Fruit fly (Drosophila melanogaster) whole organism, embryonic: ENCODE data around the gene OS9.

Source experiments
- B-H1 ChIP-seq: fragments of 200-800 bp; sonication (Bioruptor generic); IDR thresholded peaks from 3 replicates; pipeline ENCODE4 v1.3.6; 2022; ENCODE audit warnings: missing biosample characterization, missing genetic modification characterization
- CG10462 ChIP-seq: fragments of 200-800 bp; sonication (Bioruptor generic); optimal IDR thresholded peaks from 2 replicates; lab custom pipeline; 2016; ENCODE audit warnings: missing biosample characterization, missing genetic modification characterization
- CG10959 ChIP-seq: fragments of 200-800 bp; sonication (Bioruptor generic); IDR thresholded peaks from 2 replicates; pipeline ENCODE4 v1.3.6; 2022; ENCODE audit warnings: missing biosample characterization, missing genetic modification characterization
- CG11695 ChIP-seq: fragments of 200-800 bp; sonication (Bioruptor generic); IDR thresholded peaks from 3 replicates; pipeline ENCODE4 v1.3.6; 2022; ENCODE audit warnings: missing biosample characterization, missing genetic modification characterization
- CG13296 ChIP-seq: fragments of 200-800 bp; sonication (Bioruptor generic); optimal IDR thresholded peaks from 3 replicates; lab custom pipeline; 2018; ENCODE audit warnings: missing biosample characterization, mild to moderate bottlenecking, missing genetic modification characterization
- CG14014 ChIP-seq: fragments of 200-800 bp; sonication (Bioruptor generic); IDR thresholded peaks from 2 replicates; pipeline ENCODE4 v1.3.6; 2022; ENCODE audit warnings: missing biosample characterization, missing genetic modification characterization
- CG15073 ChIP-seq: fragments of 200-800 bp; sonication (Bioruptor generic); optimal IDR thresholded peaks from 2 replicates; lab custom pipeline; 2016; ENCODE audit warnings: missing biosample characterization, missing genetic modification characterization
- CG15269 ChIP-seq: fragments of 200-800 bp; sonication (Bioruptor generic); optimal IDR thresholded peaks from 2 replicates; lab custom pipeline; 2018; ENCODE audit warnings: missing biosample characterization, mild to moderate bottlenecking, missing genetic modification characterization, moderate library complexity
- CG1603 ChIP-seq: fragments of 200-800 bp; sonication (Bioruptor generic); optimal IDR thresholded peaks from 2 replicates; lab custom pipeline; 2019; ENCODE audit warnings: missing biosample characterization, mild to moderate bottlenecking, missing genetic modification characterization, moderate library complexity
- CG16863 ChIP-seq: fragments of 200-800 bp; sonication (Bioruptor generic); optimal IDR thresholded peaks from 3 replicates; lab custom pipeline; 2016; ENCODE audit warnings: missing biosample characterization, missing genetic modification characterization
- CG17612 ChIP-seq: fragments of 200-800 bp; sonication (Bioruptor generic); IDR thresholded peaks from 2 replicates; pipeline ENCODE4 v1.3.6; 2022; ENCODE audit warnings: missing biosample characterization, missing genetic modification characterization
- CG2678 ChIP-seq: fragments of 200-800 bp; sonication (Bioruptor generic); optimal IDR thresholded peaks from 3 replicates; lab custom pipeline; 2019; ENCODE audit warnings: missing biosample characterization, mild to moderate bottlenecking, missing genetic modification characterization, moderate library complexity
- CG31388 ChIP-seq: fragments of 200-800 bp; sonication (Bioruptor generic); optimal IDR thresholded peaks from 2 replicates; lab custom pipeline; 2016; ENCODE audit warnings: missing biosample characterization, missing genetic modification characterization
- CG34376 ChIP-seq: fragments of 200-800 bp; sonication (Bioruptor generic); optimal IDR thresholded peaks from 2 replicates; lab custom pipeline; 2018; ENCODE audit warnings: missing biosample characterization, mild to moderate bottlenecking, missing genetic modification characterization
- CG3838 ChIP-seq: fragments of 200-800 bp; sonication (Bioruptor generic); optimal IDR thresholded peaks from 3 replicates; lab custom pipeline; 2016; ENCODE audit warnings: missing biosample characterization, missing genetic modification characterization
- CG43689 ChIP-seq: fragments of 200-800 bp; sonication (Bioruptor generic); IDR thresholded peaks from 2 replicates; pipeline ENCODE4 v1.3.6; 2022; ENCODE audit warnings: missing biosample characterization, missing genetic modification characterization
- CG4424 ChIP-seq: fragments of 200-800 bp; sonication (Bioruptor generic); optimal IDR thresholded peaks from 3 replicates; lab custom pipeline; 2016; ENCODE audit warnings: missing biosample characterization, missing genetic modification characterization
- CG4617 ChIP-seq: fragments of 200-800 bp; sonication (Bioruptor generic); optimal IDR thresholded peaks from 3 replicates; lab custom pipeline; 2016; ENCODE audit warnings: missing biosample characterization, missing genetic modification characterization, borderline replicate concordance
- CG6272 ChIP-seq: fragments of 200-800 bp; sonication (Bioruptor generic); IDR thresholded peaks from 2 replicates; pipeline ENCODE4 v1.3.6; 2022; ENCODE audit warnings: missing biosample characterization, missing genetic modification characterization
- CG6791 ChIP-seq: fragments of 200-800 bp; sonication (Bioruptor generic); IDR thresholded peaks from 3 replicates; pipeline ENCODE4 v1.3.6; 2022; ENCODE audit warnings: missing biosample characterization, missing genetic modification characterization; ENCODE audit not compliant: partially characterized antibody
- CG7987 ChIP-seq: fragments of 200-800 bp; sonication (Bioruptor generic); optimal IDR thresholded peaks from 2 replicates; lab custom pipeline; 2018; ENCODE audit warnings: missing biosample characterization, mild to moderate bottlenecking, missing genetic modification characterization, moderate library complexity
- CG9609 ChIP-seq: fragments of 200-800 bp; sonication (Bioruptor generic); optimal IDR thresholded peaks from 3 replicates; lab custom pipeline; 2016; ENCODE audit warnings: missing biosample characterization, missing genetic modification characterization
- Doc3 ChIP-seq: fragments of 200-800 bp; sonication (Bioruptor generic); IDR thresholded peaks from 3 replicates; pipeline ENCODE4 v1.3.6; 2022; ENCODE audit warnings: missing biosample characterization, missing genetic modification characterization; ENCODE audit not compliant: partially characterized antibody
- Drgx ChIP-seq: fragments of 200-800 bp; sonication (Bioruptor generic); IDR thresholded peaks from 2 replicates; pipeline ENCODE4 v1.3.6; 2022; ENCODE audit warnings: missing biosample characterization, missing genetic modification characterization
- Ets65A ChIP-seq: fragments of 200-800 bp; sonication (Bioruptor generic); peaks from one replicate; lab custom pipeline; 2016; ENCODE audit warnings: missing biosample characterization, missing genetic modification characterization
- Hand ChIP-seq: fragments of 200-800 bp; sonication (Bioruptor generic); optimal IDR thresholded peaks from 2 replicates; lab custom pipeline; 2017; ENCODE audit warnings: mild to moderate bottlenecking, missing biosample characterization, missing genetic modification reagents, missing genetic modification characterization
- Hmr ChIP-seq: fragments of 200-800 bp; sonication (Bioruptor generic); optimal IDR thresholded peaks from 3 replicates; lab custom pipeline; 2017; ENCODE audit warnings: mild to moderate bottlenecking, missing biosample characterization, missing genetic modification reagents, missing genetic modification characterization
- Med ChIP-seq: fragments of 200-800 bp; sonication (Bioruptor generic); peaks from one replicate; lab custom pipeline; 2016; ENCODE audit warnings: missing biosample characterization, missing genetic modification characterization, mild to moderate bottlenecking, inconsistent platforms, moderate library complexity
- Pdp1 ChIP-seq, 2 experiments: fragments of 200-800 bp; sonication (Bioruptor generic); optimal IDR thresholded peaks; 3 replicates each; lab custom pipeline; 2016; ENCODE audit warnings: missing biosample characterization in 2 of 2, missing genetic modification characterization in 2 of 2, mild to moderate bottlenecking in 1 of 2, moderate library complexity in 1 of 2
- Rx ChIP-seq: fragments of 200-800 bp; sonication (Bioruptor generic); IDR thresholded peaks from 2 replicates; pipeline ENCODE4 v1.3.6; 2022; ENCODE audit warnings: missing biosample characterization, missing genetic modification characterization
- Taf1 ChIP-seq: fragments of 200-800 bp; sonication (Bioruptor generic); IDR thresholded peaks from 2 replicates; pipeline ENCODE4 v1.3.6; 2022; ENCODE audit warnings: missing biosample characterization, missing genetic modification characterization
- bcd ChIP-seq: fragments of 200-800 bp; sonication (Bioruptor generic); optimal IDR thresholded peaks from 2 replicates; lab custom pipeline; 2017; ENCODE audit warnings: missing biosample characterization, mild to moderate bottlenecking, missing genetic modification characterization
- chif ChIP-seq, 2 experiments: fragments of 200-800 bp; sonication (Bioruptor generic); optimal IDR thresholded peaks; 3 replicates each; lab custom pipeline; 2016; ENCODE audit warnings: missing biosample characterization in 2 of 2, missing genetic modification characterization in 2 of 2
- ci ChIP-seq: fragments of 200-800 bp; sonication (Bioruptor generic); IDR thresholded peaks from 3 replicates; pipeline ENCODE4 v1.3.6; 2022; ENCODE audit warnings: missing biosample characterization, missing genetic modification characterization
- da ChIP-seq: fragments of 200-800 bp; sonication (Bioruptor generic); optimal IDR thresholded peaks from 2 replicates; lab custom pipeline; 2016; ENCODE audit warnings: missing biosample characterization, missing genetic modification characterization
- gcm ChIP-seq: fragments of 200-800 bp; sonication (Bioruptor generic); optimal IDR thresholded peaks from 2 replicates; lab custom pipeline; 2019; ENCODE audit warnings: missing biosample characterization, mild to moderate bottlenecking, missing genetic modification characterization, moderate library complexity
- gcm2 ChIP-seq: fragments of 200-800 bp; sonication (Bioruptor generic); optimal IDR thresholded peaks from 2 replicates; lab custom pipeline; 2016; ENCODE audit warnings: missing biosample characterization, missing genetic modification characterization
- lab ChIP-seq: fragments of 200-800 bp; sonication (Bioruptor generic); optimal IDR thresholded peaks from 3 replicates; lab custom pipeline; 2017; ENCODE audit warnings: missing biosample characterization, missing genetic modification characterization, mild to moderate bottlenecking, moderate library complexity, missing genetic modification reagents
- nmo ChIP-seq: fragments of 200-800 bp; sonication (Bioruptor generic); optimal IDR thresholded peaks from 2 replicates; lab custom pipeline; 2018; ENCODE audit warnings: missing biosample characterization, mild to moderate bottlenecking, missing genetic modification characterization, moderate library complexity
- org-1 ChIP-seq: fragments of 200-800 bp; sonication (Bioruptor generic); optimal IDR thresholded peaks from 2 replicates; lab custom pipeline; 2017; ENCODE audit warnings: missing biosample characterization, missing genetic modification characterization
- p53 ChIP-seq: fragments of 200-800 bp; sonication (Bioruptor generic); optimal IDR thresholded peaks from 2 replicates; lab custom pipeline; 2016; ENCODE audit warnings: missing biosample characterization, missing genetic modification characterization
- sens ChIP-seq: fragments of 200-800 bp; sonication (Bioruptor generic); peaks from one replicate; lab custom pipeline; 2016; ENCODE audit warnings: missing biosample characterization, missing genetic modification characterization
- tap ChIP-seq: fragments of 200-800 bp; optimal IDR thresholded peaks from 3 replicates; lab custom pipeline; 2019; ENCODE audit warnings: missing biosample characterization, mild to moderate bottlenecking, missing genetic modification characterization, moderate library complexity
- usp ChIP-seq: fragments of >200 bp; optimal IDR thresholded peaks from 2 replicates; lab custom pipeline; 2017; ENCODE audit warnings: missing biosample characterization, missing genetic modification characterization
- vvl ChIP-seq: fragments of 200-800 bp; sonication (Bioruptor generic); IDR thresholded peaks from 2 replicates; pipeline ENCODE4 v1.3.6; 2022; ENCODE audit warnings: missing biosample characterization, missing genetic modification characterization

The OS9 gene

dm6 chr2L:19987875-19988665 is 21.8 kb upstream of the OS9 start:
- no peak for TF ChIP-seq Rx (GFP tag; lab: Robert Waterston, UW)
- TF ChIP-seq CG15269: peak; percentile 2
- TF ChIP-seq sens (GFP tag; lab: Kevin White, UChicago): peak; percentile 57
- TF ChIP-seq Med (GFP tag; lab: Kevin White, UChicago): peak; percentile 63
- TF ChIP-seq Pdp1 (GFP tag; optimal IDR thresholded peaks at IDR 0.05; lab: Kevin White, UChicago): peak in 1 of 2 experiments; percentile 58
- TF ChIP-seq CG43689 (GFP tag; lab: Robert Waterston, UW): no peak
- TF ChIP-seq ci: 0 out of 3 replicates have a peak, but pooled peaks have one; percentile 30
- TF ChIP-seq org-1 (GFP tag; lab: Kevin White, UChicago): no peak
- no peak for TF ChIP-seq CG10462 (GFP tag; lab: Kevin White, UChicago)
- TF ChIP-seq Doc3 (GFP tag; lab: Robert Waterston, UW): no peak
- peak; percentile 15 for TF ChIP-seq CG2678 (tag; lab: Kevin White, UChicago)
- TF ChIP-seq usp (GFP tag; lab: Kevin White, UChicago): no peak
- TF ChIP-seq nmo (GFP tag; lab: Kevin White, UChicago): no peak
- TF ChIP-seq tap (tag; lab: Kevin White, UChicago): no peak
- no peak for TF ChIP-seq chif (GFP tag; optimal IDR thresholded peaks at IDR 0.05; lab: Kevin White, UChicago)
- no peak for TF ChIP-seq gcm2 (GFP tag; lab: Kevin White, UChicago)
- peak; percentile 30 for TF ChIP-seq lab (GFP tag; lab: Kevin White, UChicago)
- TF ChIP-seq CG1603: no peak
- no peak for TF ChIP-seq CG4424 (GFP tag; lab: Kevin White, UChicago)
- no peak for TF ChIP-seq CG9609 (GFP tag; lab: Kevin White, UChicago)
- TF ChIP-seq CG13296 (GFP tag; lab: Kevin White, UChicago): peak; percentile 7
- no peak for TF ChIP-seq B-H1 (GFP tag; lab: Robert Waterston, UW)
- TF ChIP-seq CG14014 (GFP tag; lab: Robert Waterston, UW): no peak
- TF ChIP-seq Hmr (GFP tag; lab: Kevin White, UChicago): peak; percentile 17
- TF ChIP-seq Ets65A (GFP tag; lab: Kevin White, UChicago): peak; percentile 65

dm6 chr2L:19967390-19967789 is 1.1 kb upstream of the OS9 start, which contains the start of gene Hf:
Hf (minus strand) TSS chr2L:19967685.
- TF ChIP-seq p53 (GFP tag; lab: Kevin White, UChicago): no peak
- TF ChIP-seq CG34376 (GFP tag; lab: Kevin White, UChicago): peak; percentile 19

- TF ChIP-seq Taf1 (GFP tag; lab: Robert Waterston, UW): no peak
- TF ChIP-seq CG17612 (GFP tag; lab: Robert Waterston, UW): no peak
- TF ChIP-seq vvl (GFP tag; lab: Robert Waterston, UW): no peak
- no peak for TF ChIP-seq CG15073 (GFP tag; lab: Kevin White, UChicago)
- no peak for TF ChIP-seq CG10959
- TF ChIP-seq Drgx: no peak
- no peak for TF ChIP-seq CG31388 (GFP tag; lab: Kevin White, UChicago)
- TF ChIP-seq CG11695 (GFP tag; lab: Robert Waterston, UW): no peak
- no peak for TF ChIP-seq CG6272 (GFP tag; lab: Robert Waterston, UW)
- no peak for TF ChIP-seq gcm
- TF ChIP-seq Hand: no peak
- TF ChIP-seq CG7987 (GFP tag; lab: Kevin White, UChicago): no peak
- TF ChIP-seq CG6791 (GFP tag; lab: Robert Waterston, UW): no peak
- TF ChIP-seq bcd (GFP tag; lab: Kevin White, UChicago): no peak
- TF ChIP-seq CG4617 (GFP tag; lab: Kevin White, UChicago): no peak
- no peak for TF ChIP-seq CG16863 (GFP tag; lab: Kevin White, UChicago)
- no peak for TF ChIP-seq da (GFP tag; lab: Kevin White, UChicago)
- no peak for TF ChIP-seq CG3838 (GFP tag; lab: Kevin White, UChicago)
These were observed 2.5 kb downstream of the OS9 start, which contains the start of gene CG10680 for dm6 chr2L:19963836-19964235. CG10680 (plus strand) TSS chr2L:19964136.
